Fruit fly (Drosophila melanogaster) whole organism, embryonic: ENCODE data around the gene lectin-33A.
A peak's percentile ranks its signal among the peaks of the same experiment; 100 is the strongest.

ENCODE experiments used
- CG11695 ChIP-seq: fragments of 200-800 bp; sonication (Bioruptor generic); IDR thresholded peaks from 3 replicates; pipeline ENCODE4 v1.3.6; 2022; ENCODE audit warnings: missing biosample characterization, missing genetic modification characterization
- CG12104 ChIP-seq: fragments of 200-800 bp; sonication (Bioruptor generic); optimal IDR thresholded peaks from 3 replicates; lab custom pipeline; 2016; ENCODE audit warnings: missing biosample characterization, missing genetic modification characterization
- CG12155 ChIP-seq: fragments of 200-800 bp; sonication (Bioruptor generic); optimal IDR thresholded peaks from 3 replicates; lab custom pipeline; 2016; ENCODE audit warnings: missing biosample characterization, missing genetic modification characterization
- CG12299 ChIP-seq: fragments of 200-800 bp; sonication (Bioruptor generic); optimal IDR thresholded peaks from 2 replicates; lab custom pipeline; 2018; ENCODE audit warnings: missing biosample characterization, mild to moderate bottlenecking, missing genetic modification characterization
- CG12769 ChIP-seq: fragments of 200-800 bp; sonication (Bioruptor generic); optimal IDR thresholded peaks from 2 replicates; lab custom pipeline; 2019; ENCODE audit warnings: missing biosample characterization, mild to moderate bottlenecking, missing genetic modification characterization, moderate library complexity
- CG15696 ChIP-seq: fragments of 200-800 bp; sonication (Bioruptor generic); optimal IDR thresholded peaks from 2 replicates; lab custom pipeline; 2019; ENCODE audit warnings: missing biosample characterization, mild to moderate bottlenecking, missing genetic modification characterization, moderate library complexity
- CG17912 ChIP-seq: fragments of 200-800 bp; sonication (Bioruptor generic); optimal IDR thresholded peaks from 2 replicates; lab custom pipeline; 2018; ENCODE audit warnings: missing biosample characterization, mild to moderate bottlenecking, missing genetic modification characterization
- CG2129 ChIP-seq: fragments of 200-800 bp; sonication (Bioruptor generic); IDR thresholded peaks from 2 replicates; pipeline ENCODE4 v1.3.6; 2022; ENCODE audit warnings: missing biosample characterization, missing genetic modification characterization; ENCODE audit not compliant: partially characterized antibody
- CG2199 ChIP-seq: fragments of 200-800 bp; sonication (Bioruptor generic); IDR thresholded peaks from 3 replicates; pipeline ENCODE4 v1.3.6; 2022; ENCODE audit warnings: missing biosample characterization, missing genetic modification characterization
- CG31224 ChIP-seq: fragments of 200-800 bp; sonication (Bioruptor generic); IDR thresholded peaks from 2 replicates; pipeline ENCODE4 v1.3.6; 2022; ENCODE audit warnings: missing biosample characterization, missing genetic modification characterization
- CG32772 ChIP-seq: fragments of 200-800 bp; sonication (Bioruptor generic); IDR thresholded peaks from 2 replicates; pipeline ENCODE4 v1.3.6; 2022; ENCODE audit warnings: missing biosample characterization, missing genetic modification characterization
- CG33557 ChIP-seq: fragments of 200-800 bp; sonication (Bioruptor generic); optimal IDR thresholded peaks from 2 replicates; lab custom pipeline; 2019; ENCODE audit warnings: missing biosample characterization, mild to moderate bottlenecking, missing genetic modification characterization, moderate library complexity
- CG6254 ChIP-seq: fragments of 200-800 bp; sonication (Bioruptor generic); optimal IDR thresholded peaks from 3 replicates; lab custom pipeline; 2017; ENCODE audit warnings: mild to moderate bottlenecking, missing biosample characterization, missing genetic modification reagents, missing genetic modification characterization
- CG6683 ChIP-seq: fragments of 200-800 bp; sonication (Bioruptor generic); optimal IDR thresholded peaks from 2 replicates; lab custom pipeline; 2017; ENCODE audit warnings: missing biosample characterization, mild to moderate bottlenecking, missing genetic modification characterization, missing genetic modification reagents
- CG6813 ChIP-seq: fragments of 200-800 bp; sonication (Bioruptor generic); optimal IDR thresholded peaks from 2 replicates; lab custom pipeline; 2017; ENCODE audit warnings: missing biosample characterization, missing genetic modification characterization, mild to moderate bottlenecking, moderate library complexity, missing genetic modification reagents
- CG7963 ChIP-seq: fragments of 200-800 bp; sonication (Bioruptor generic); IDR thresholded peaks from 3 replicates; pipeline ENCODE4 v1.3.6; 2022; ENCODE audit warnings: missing biosample characterization, missing genetic modification characterization; ENCODE audit not compliant: partially characterized antibody
- CG8089 ChIP-seq: fragments of 200-800 bp; sonication (Bioruptor generic); optimal IDR thresholded peaks from 3 replicates; lab custom pipeline; 2016; ENCODE audit warnings: missing biosample characterization, missing genetic modification characterization
- CG8924 ChIP-seq: fragments of 200-800 bp; optimal IDR thresholded peaks from 3 replicates; lab custom pipeline; 2019; ENCODE audit warnings: missing biosample characterization, mild to moderate bottlenecking, missing genetic modification characterization, moderate library complexity
- CG9876 ChIP-seq: fragments of 200-800 bp; sonication (Bioruptor generic); optimal IDR thresholded peaks from 2 replicates; lab custom pipeline; 2016; ENCODE audit warnings: missing biosample characterization, missing genetic modification characterization
- Dek ChIP-seq: fragments of 200-800 bp; sonication (Bioruptor generic); optimal IDR thresholded peaks from 3 replicates; lab custom pipeline; 2019; ENCODE audit warnings: missing biosample characterization, mild to moderate bottlenecking, missing genetic modification characterization, moderate library complexity
- GATAe ChIP-seq: fragments of 200-800 bp; sonication (Bioruptor generic); conservative IDR thresholded peaks from 2 replicates; pipeline ENCODE4 v1.3.6; 2022; ENCODE audit warnings: missing biosample characterization, missing genetic modification characterization
- HHEX ChIP-seq: fragments of 200-800 bp; sonication (Bioruptor generic); optimal IDR thresholded peaks from 3 replicates; lab custom pipeline; 2017; ENCODE audit warnings: missing biosample characterization, mild to moderate bottlenecking, missing genetic modification characterization, missing genetic modification reagents
- HLH3B ChIP-seq: fragments of 200-800 bp; sonication (Bioruptor generic); IDR thresholded peaks from 2 replicates; pipeline ENCODE4 v1.3.6; 2022; ENCODE audit warnings: missing biosample characterization, missing genetic modification characterization
- Hr78 ChIP-seq, 2 experiments: fragments of 200-800 bp in 1 of 2; fragments of >200 bp in 1 of 2; sonication (Bioruptor generic) in 1 of 2; optimal IDR thresholded peaks; 2 replicates each; lab custom pipeline; 2017 to 2019; ENCODE audit warnings: missing biosample characterization in 2 of 2, missing genetic modification characterization in 2 of 2, mild to moderate bottlenecking in 1 of 2, moderate library complexity in 1 of 2
- Lpt ChIP-seq: fragments of >200 bp; optimal IDR thresholded peaks from 2 replicates; lab custom pipeline; 2018; ENCODE audit warnings: missing biosample characterization, missing genetic modification characterization
- MESR4 ChIP-seq: fragments of 200-800 bp; sonication (Bioruptor generic); optimal IDR thresholded peaks from 2 replicates; lab custom pipeline; 2018; ENCODE audit warnings: missing biosample characterization, mild to moderate bottlenecking, missing genetic modification characterization, moderate library complexity
- MTF-1 ChIP-seq: fragments of 200-800 bp; sonication (Bioruptor generic); optimal IDR thresholded peaks from 2 replicates; lab custom pipeline; 2018; ENCODE audit warnings: missing biosample characterization, mild to moderate bottlenecking, missing genetic modification characterization, borderline replicate concordance
- Sox100B ChIP-seq: fragments of 200-800 bp; sonication (Bioruptor generic); optimal IDR thresholded peaks from 3 replicates; lab custom pipeline; 2018; ENCODE audit warnings: missing biosample characterization, mild to moderate bottlenecking, missing genetic modification characterization
- bsh ChIP-seq, 2 experiments: fragments of 200-800 bp; sonication (Bioruptor generic); optimal IDR thresholded peaks; 2 replicates each; lab custom pipeline; 2017 to 2018; ENCODE audit warnings: mild to moderate bottlenecking in 2 of 2, missing biosample characterization in 2 of 2, missing genetic modification characterization in 2 of 2, moderate library complexity in 1 of 2
- crol ChIP-seq: fragments of 200-800 bp; sonication (Bioruptor generic); IDR thresholded peaks from 2 replicates; pipeline ENCODE4 v1.3.6; 2022; ENCODE audit warnings: missing biosample characterization, missing genetic modification characterization
- dysf ChIP-seq: fragments of 200-800 bp; sonication (Bioruptor generic); IDR thresholded peaks from 3 replicates; pipeline ENCODE4 v1.3.6; 2022; ENCODE audit warnings: missing biosample characterization, missing genetic modification characterization
- gce ChIP-seq: fragments of 200-800 bp; sonication (Bioruptor generic); IDR thresholded peaks from 3 replicates; pipeline ENCODE4 v1.3.6; 2022; ENCODE audit warnings: missing biosample characterization, missing genetic modification characterization
- grn ChIP-seq: fragments of 200-800 bp; sonication (Bioruptor generic); optimal IDR thresholded peaks from 3 replicates; lab custom pipeline; 2017; ENCODE audit warnings: missing biosample characterization, missing genetic modification characterization
- kni ChIP-seq: fragments of 200-800 bp; sonication (Bioruptor generic); optimal IDR thresholded peaks from 3 replicates; lab custom pipeline; 2017; ENCODE audit warnings: mild to moderate bottlenecking, missing biosample characterization, missing genetic modification reagents, missing genetic modification characterization
- lbe ChIP-seq: fragments of 200-800 bp; sonication (Bioruptor generic); optimal IDR thresholded peaks from 2 replicates; lab custom pipeline; 2016; ENCODE audit warnings: missing biosample characterization, mild to moderate bottlenecking, missing genetic modification characterization
- nom ChIP-seq: fragments of 200-800 bp; sonication (Bioruptor generic); optimal IDR thresholded peaks from 2 replicates; lab custom pipeline; 2017; ENCODE audit warnings: missing biosample characterization, missing genetic modification characterization, mild to moderate bottlenecking, moderate library complexity, missing genetic modification reagents
- odd ChIP-seq: fragments of 200-800 bp; sonication (Bioruptor generic); optimal IDR thresholded peaks from 2 replicates; lab custom pipeline; 2017; ENCODE audit warnings: missing biosample characterization, mild to moderate bottlenecking, missing genetic modification characterization
- otp ChIP-seq: fragments of 200-800 bp; sonication (Bioruptor generic); IDR thresholded peaks from 3 replicates; pipeline ENCODE4, ENCODE4 v1.3.6; 2022; ENCODE audit warnings: missing biosample characterization, missing genetic modification characterization
- pum ChIP-seq: fragments of 200-800 bp; sonication (Bioruptor generic); optimal IDR thresholded peaks from 2 replicates; lab custom pipeline; 2016; ENCODE audit warnings: missing biosample characterization, missing genetic modification characterization
- rib ChIP-seq: fragments of 200-800 bp; sonication (Bioruptor generic); IDR thresholded peaks from 2 replicates; pipeline ENCODE4 v1.3.6; 2022; ENCODE audit warnings: missing biosample characterization, missing genetic modification characterization
- salm ChIP-seq: fragments of 200-800 bp; sonication (Bioruptor generic); optimal IDR thresholded peaks from 2 replicates; lab custom pipeline; 2018; ENCODE audit warnings: missing biosample characterization, mild to moderate bottlenecking, missing genetic modification characterization
- sug ChIP-seq: fragments of 200-800 bp; optimal IDR thresholded peaks from 2 replicates; lab custom pipeline; 2019; ENCODE audit warnings: missing biosample characterization, mild to moderate bottlenecking, missing genetic modification characterization, moderate library complexity
- tio ChIP-seq: fragments of 200-800 bp; sonication (Bioruptor generic); optimal IDR thresholded peaks from 2 replicates; lab custom pipeline; 2017; ENCODE audit warnings: missing biosample characterization, missing genetic modification characterization, inconsistent platforms
- vvl ChIP-seq: fragments of 200-800 bp; sonication (Bioruptor generic); IDR thresholded peaks from 2 replicates; pipeline ENCODE4 v1.3.6; 2022; ENCODE audit warnings: missing biosample characterization, missing genetic modification characterization
- zfh1 ChIP-seq: fragments of 200-800 bp; sonication (Bioruptor generic); IDR thresholded peaks from 3 replicates; pipeline ENCODE4 v1.3.6; 2022; ENCODE audit warnings: missing biosample characterization, missing genetic modification characterization

The lectin-33A gene

dm6 chr2L:11037583-11038517, 36.0 kb downstream of the lectin-33A start (continued):
- TF ChIP-seq CG12104 (GFP tag; lab: Kevin White, UChicago) (peak; percentile 23), tio (GFP tag; lab: Kevin White, UChicago) (peak; percentile 53), MESR4 (GFP tag; lab: Kevin White, UChicago) (no peak), MTF-1 (GFP tag; lab: Kevin White, UChicago) (no peak), dysf (GFP tag; lab: Robert Waterston, UW) (peak; percentile 64)

dm6 chr2L:11038918-11039317, 37.0 kb downstream of the lectin-33A start:
- TF ChIP-seq HHEX (GFP tag; lab: Kevin White, UChicago) (no peak), Lpt (GFP tag; lab: Kevin White, UChicago) (no peak), otp (GFP tag; lab: Robert Waterston, UW) (no peak), salm (tag; lab: Kevin White, UChicago) (peak; percentile 12), MTF-1 (GFP tag; lab: Kevin White, UChicago) (peak; percentile 8), CG9876 (GFP tag; lab: Kevin White, UChicago) (no peak), Sox100B (GFP tag; lab: Kevin White, UChicago) (peak; percentile 18), CG11695 (GFP tag; lab: Robert Waterston, UW) (no peak), CG6813 (GFP tag; lab: Kevin White, UChicago) (peak; percentile 3), Dek (tag; lab: Kevin White, UChicago) (no peak), sug (tag; lab: Kevin White, UChicago) (peak; percentile 21), CG32772 (GFP tag; lab: Robert Waterston, UW) (no peak), grn (GFP tag; lab: Kevin White, UChicago) (no peak), zfh1 (GFP tag; lab: Robert Waterston, UW) (0 out of 3 replicates have a peak, but pooled peaks have one; percentile 17), rib (no peak), nom (GFP tag; lab: Kevin White, UChicago) (peak; percentile 37), CG15696 (tag; lab: Kevin White, UChicago) (peak; percentile 2), CG12155 (GFP tag; lab: Kevin White, UChicago) (no peak), kni (GFP tag; lab: Kevin White, UChicago) (no peak), pum (no peak), gce (GFP tag; lab: Robert Waterston, UW) (no peak), crol (peak; percentile 46), CG6254 (GFP tag; lab: Kevin White, UChicago) (peak; percentile 37), CG2129 (GFP tag; lab: Robert Waterston, UW) (no peak), CG7963 (no peak), CG31224 (0 out of 2 replicates have a peak, but pooled peaks have one; percentile 8), CG2199 (GFP tag; lab: Robert Waterston, UW) (peak; percentile 60; the same call in 1 of the 3 replicates), lbe (GFP tag; lab: Kevin White, UChicago) (peak; percentile 13), vvl (GFP tag; lab: Robert Waterston, UW) (no peak), GATAe (GFP tag; lab: Robert Waterston, UW) (peak; percentile 27; the same call in 1 of the 2 replicates), tio (GFP tag; lab: Kevin White, UChicago) (no peak), HLH3B (no peak), CG12299 (no peak), bsh (GFP tag; optimal IDR thresholded peaks at IDR 0.05; lab: Kevin White, UChicago) (no peak), odd (GFP tag; lab: Kevin White, UChicago) (no peak), CG8089 (GFP tag; lab: Kevin White, UChicago) (no peak), CG33557 (GFP tag; lab: Kevin White, UChicago) (peak; percentile 48), CG17912 (no peak), CG8924 (tag; lab: Kevin White, UChicago) (no peak), CG12769 (tag; lab: Kevin White, UChicago) (peak; percentile 78), CG6683 (no peak), Hr78 (GFP tag; optimal IDR thresholded peaks at IDR 0.05; lab: Kevin White, UChicago) (peak in 1 of 2 experiments; percentile 77)
